Fruit fly (Drosophila melanogaster) S2 (cell line): ENCODE results near the gene senju.

Experiments
- CG8478 ChIP-seq: fragments of >200 bp; optimal IDR thresholded peaks from 2 replicates; lab custom pipeline; 2018
- CTCF ChIP-seq, 2 experiments: fragments of >200 bp; optimal IDR thresholded peaks; 2 replicates each; lab custom pipeline; 2018

Gene senju

DNA sequence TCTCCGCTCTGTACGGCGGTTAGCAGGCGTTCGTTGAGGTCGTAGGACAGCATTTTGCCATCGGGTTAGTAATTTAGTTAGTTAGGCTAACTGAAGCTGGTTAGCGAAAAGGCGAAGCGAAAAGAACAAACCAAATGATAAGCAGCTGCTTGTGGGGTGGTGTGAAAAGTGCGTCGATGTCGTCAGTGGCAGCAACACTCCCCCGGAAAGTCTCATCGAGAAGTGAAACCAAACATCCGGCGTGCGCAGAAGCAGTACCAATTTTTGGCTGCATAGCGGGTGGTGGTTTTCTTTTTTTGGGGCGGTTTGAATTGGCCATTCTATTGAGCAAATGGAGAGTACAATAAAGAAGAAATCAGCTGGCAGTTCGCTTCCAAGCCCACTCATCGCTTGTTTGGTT is 1.8 kb upstream of the senju start, which contains the start of gene CG9121:
CG9121 (minus strand) TSS at position 238 of the 400 bp plus-strand sequence.
- TF ChIP-seq CTCF (optimal IDR thresholded peaks at IDR 0.05; lab: Kevin White, UChicago) (no peak), CG8478 (lab: Kevin White, UChicago) (no peak)

DNA sequence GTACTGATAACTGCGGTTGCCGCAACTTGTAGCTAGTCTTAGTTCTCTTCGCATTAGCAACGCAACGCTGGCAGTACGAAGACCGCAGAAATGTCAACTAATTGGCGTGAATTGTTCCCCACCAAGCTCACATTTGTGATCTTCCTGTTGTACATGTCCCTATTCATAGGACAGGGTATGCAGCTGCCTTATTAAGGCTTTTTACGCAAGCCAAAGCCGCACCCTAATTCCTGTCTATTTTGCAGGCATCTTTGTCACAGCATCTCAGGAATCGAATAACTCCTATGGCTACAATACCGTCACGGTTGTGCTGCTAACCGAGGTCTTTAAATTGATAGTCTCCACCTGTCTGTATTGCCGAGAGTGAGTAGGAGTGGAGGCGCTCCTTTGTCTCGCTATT is 351 bp downstream of the senju start, which contains the start of gene eIF3h:
eIF3h (minus strand) TSS at position 101 of the 400 bp plus-strand sequence.
- TF ChIP-seq CG8478 (lab: Kevin White, UChicago) (no peak), CTCF (optimal IDR thresholded peaks at IDR 0.05; lab: Kevin White, UChicago) (no peak)

DNA sequence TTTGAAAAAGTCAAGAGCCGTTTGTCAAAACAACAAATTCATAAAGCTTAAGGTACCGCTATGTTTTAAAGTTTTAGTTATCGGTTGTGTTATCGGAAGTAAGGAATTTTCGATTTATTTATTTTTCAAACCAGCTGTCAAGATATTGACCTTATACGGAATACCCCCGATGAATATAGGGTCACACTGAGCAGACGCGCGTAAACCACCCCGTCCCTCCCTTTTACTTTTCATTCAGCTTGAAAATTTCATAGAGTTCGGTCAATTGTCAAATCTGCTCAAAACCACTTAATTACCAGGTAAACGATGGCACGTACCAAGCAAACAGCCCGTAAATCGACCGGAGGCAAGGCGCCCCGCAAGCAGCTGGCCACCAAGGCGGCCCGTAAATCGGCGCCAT is 2.3 kb downstream of the senju start, which contains the start of the genes CG14036 and His3.3A:
CG14036 (minus strand) TSS at position 64 of the 400 bp plus-strand sequence.
His3.3A (plus strand) TSS at position 106 of the 400 bp plus-strand sequence.
- no peak for TF ChIP-seq CG8478 (lab: Kevin White, UChicago)
- TF ChIP-seq CTCF (optimal IDR thresholded peaks at IDR 0.05; lab: Kevin White, UChicago), result peak; percentile 5 to 21

DNA sequence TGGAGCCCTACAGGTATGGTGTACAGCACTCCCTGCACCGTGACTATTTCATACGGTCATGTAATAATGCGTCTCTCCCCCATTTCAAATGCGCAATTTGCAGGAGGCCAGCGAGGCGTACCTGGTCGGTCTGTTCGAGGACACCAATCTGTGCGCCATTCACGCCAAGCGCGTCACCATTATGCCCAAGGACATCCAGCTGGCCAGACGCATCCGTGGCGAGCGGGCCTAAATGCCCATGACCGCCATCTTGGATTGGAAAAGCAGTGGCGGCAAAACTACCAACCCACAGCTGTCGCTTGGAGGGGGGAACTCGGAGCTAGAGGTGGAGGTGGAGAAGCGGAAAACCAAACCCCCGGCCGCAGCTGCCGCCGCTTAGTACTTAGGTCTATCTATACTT is 2.9 kb downstream of the senju start:
- TF ChIP-seq CTCF (optimal IDR thresholded peaks at IDR 0.05; lab: Kevin White, UChicago), result no peak

DNA sequence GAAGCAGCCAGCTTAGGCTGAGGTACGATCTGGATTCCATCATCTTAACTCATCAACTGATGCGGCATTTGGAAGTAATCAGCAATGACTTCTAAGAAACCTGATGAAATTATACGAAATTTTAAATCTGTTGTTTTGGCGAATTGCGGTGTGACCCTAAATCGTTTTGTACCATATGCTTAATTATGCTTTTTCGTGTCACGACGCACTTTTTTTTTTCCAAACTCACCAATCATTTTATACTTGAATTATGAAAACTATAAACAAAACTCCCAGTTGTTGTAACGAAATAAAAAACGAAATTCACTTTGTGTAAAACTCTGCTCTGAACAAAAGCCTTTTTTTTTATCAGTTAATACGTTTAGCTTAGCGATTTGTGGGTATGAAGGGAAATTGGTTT is 5.5 kb downstream of the senju start, which contains the start of gene Nepl3:
Nepl3 (minus strand) TSS at position 155 of the 400 bp plus-strand sequence.
- TF ChIP-seq CTCF (optimal IDR thresholded peaks at IDR 0.05; lab: Kevin White, UChicago), result no peak
- no peak for TF ChIP-seq CG8478 (lab: Kevin White, UChicago)

DNA sequence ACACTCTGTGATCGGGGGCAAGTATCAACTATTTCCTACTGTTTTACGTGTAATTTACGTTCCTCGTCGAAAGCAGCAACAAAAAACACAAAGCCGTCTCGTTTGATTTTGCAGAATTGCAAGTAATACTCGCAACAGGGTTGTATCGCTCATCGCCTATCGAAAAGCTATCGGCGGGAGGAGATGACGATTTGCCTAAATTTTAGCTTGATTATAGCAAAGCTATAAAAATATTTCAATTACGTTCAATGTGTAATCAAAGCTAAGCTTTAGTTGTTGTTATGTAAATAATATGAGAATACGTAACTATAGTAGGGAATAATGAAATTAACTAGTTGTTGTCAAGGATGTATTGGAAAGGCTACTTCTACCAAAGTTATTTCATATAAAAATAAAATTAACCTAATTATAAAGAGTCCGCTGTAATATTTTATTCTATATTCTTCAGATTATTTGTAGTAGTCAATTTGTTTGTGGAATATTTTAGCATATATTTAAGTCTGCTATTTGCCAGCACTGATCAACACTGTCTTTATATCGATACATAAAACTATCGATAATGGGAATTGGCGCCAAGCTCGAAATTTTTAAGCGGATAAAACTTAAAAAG is 7.1 kb downstream of the senju start, which contains the start of gene Rpn11:
Rpn11 (minus strand) TSS at position 146 of the 610 bp plus-strand sequence.
- no peak for TF ChIP-seq CTCF (optimal IDR thresholded peaks at IDR 0.05; lab: Kevin White, UChicago)
- no peak for TF ChIP-seq CG8478 (lab: Kevin White, UChicago)

DNA sequence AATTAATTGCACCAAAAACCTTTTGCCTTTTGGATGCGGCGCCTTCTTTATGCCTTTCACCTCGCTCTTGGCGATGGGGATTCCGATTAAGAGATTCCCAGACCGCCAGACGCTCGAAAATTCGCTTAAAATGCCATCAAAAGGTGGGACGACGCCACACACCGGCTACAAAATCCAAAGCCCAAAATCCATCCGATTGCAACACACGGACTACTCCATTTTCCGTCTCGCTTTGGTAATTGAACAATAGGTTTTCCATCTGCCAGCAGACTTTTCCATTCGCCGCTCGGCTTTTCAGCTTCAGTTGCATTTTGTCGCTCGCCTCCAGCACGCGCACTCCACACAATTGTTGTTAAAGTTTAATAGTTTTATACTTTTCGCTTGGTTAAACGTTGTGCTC is 7.9 kb downstream of the senju start, which contains the start of gene qtc:
qtc (plus strand) TSS at position 301 of the 400 bp plus-strand sequence.
- no peak for TF ChIP-seq CG8478 (lab: Kevin White, UChicago)
- no peak for TF ChIP-seq CTCF (optimal IDR thresholded peaks at IDR 0.05; lab: Kevin White, UChicago)

DNA sequence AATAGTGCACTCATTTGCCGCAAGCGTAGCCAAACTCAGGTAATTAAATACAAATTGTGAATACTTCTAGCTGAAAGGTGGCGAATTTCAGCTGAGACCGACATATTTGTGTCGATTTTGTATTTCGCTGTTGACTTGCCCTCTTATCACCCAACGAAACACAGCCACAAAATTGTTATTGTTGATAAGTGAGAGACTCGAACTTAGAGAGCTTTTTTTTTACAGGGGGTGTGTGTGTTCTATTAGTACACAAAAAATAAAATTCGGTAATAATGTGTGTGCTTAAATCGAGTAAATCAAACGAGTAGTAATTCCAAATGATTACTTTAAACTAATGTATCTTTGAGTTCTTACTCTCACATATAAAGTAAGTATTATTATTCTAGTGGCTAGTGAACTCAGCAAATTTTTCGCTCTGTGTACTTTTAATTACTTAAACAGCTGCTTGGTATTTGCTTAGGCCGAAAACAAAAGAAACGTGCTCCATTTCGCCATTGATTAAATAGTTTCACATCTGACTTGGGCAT is 8.4 kb downstream of the senju start:
- TF ChIP-seq CG8478 (lab: Kevin White, UChicago) (no peak), CTCF (optimal IDR thresholded peaks at IDR 0.05; lab: Kevin White, UChicago) (no peak)

DNA sequence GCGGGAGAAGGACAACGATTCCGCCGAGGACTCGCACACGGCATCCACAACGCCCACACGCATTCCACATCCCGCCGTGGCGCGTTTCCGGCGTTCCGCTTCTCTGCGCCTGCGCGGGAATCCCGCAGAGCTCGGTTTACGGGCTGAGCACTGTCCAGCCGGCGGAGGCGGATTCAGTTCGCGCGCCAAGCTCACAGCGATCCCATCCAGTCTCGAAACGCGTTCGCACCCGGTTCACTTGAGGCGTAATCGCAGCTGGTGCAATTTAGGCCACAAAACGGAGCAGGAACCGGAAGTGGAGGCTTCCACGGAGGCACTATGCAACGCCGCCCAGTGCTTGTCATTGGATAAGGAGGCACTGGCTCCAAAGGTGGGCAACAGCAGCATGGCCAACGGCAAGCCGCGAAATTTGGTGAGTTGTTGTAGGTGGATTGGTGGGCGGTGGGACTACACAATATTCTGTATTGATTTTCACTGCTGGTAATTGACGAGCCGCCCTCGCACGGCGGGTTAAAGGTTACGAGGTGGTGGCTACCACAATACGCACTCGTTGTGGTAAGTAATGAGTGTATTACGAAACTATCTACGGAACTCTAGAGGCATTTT is 10.3 kb downstream of the senju start:
- TF ChIP-seq CG8478 (lab: Kevin White, UChicago) (no peak), CTCF (optimal IDR thresholded peaks at IDR 0.05; lab: Kevin White, UChicago) (no peak)

DNA sequence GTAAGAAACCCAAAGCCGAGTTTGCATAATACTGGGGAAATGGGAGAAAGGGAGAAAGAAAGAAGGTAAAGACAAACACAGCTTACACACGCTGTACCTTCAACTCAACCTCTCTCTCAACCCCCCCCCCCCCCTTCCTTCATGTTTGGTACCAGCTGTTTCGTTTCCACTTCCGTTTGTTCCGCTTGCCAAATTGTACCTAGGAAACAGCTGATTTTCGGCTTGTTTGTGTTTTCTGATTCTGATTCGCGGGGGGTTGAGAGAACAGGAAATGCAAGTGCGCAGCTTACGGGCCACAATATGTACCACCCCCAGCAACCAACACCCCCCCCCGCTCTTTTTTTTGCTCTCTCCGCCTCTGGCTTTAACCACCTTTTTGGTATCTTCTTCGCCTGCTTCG is 11.3 kb downstream of the senju start:
- no peak for TF ChIP-seq CTCF (optimal IDR thresholded peaks at IDR 0.05; lab: Kevin White, UChicago)
- no peak for TF ChIP-seq CG8478 (lab: Kevin White, UChicago)

DNA sequence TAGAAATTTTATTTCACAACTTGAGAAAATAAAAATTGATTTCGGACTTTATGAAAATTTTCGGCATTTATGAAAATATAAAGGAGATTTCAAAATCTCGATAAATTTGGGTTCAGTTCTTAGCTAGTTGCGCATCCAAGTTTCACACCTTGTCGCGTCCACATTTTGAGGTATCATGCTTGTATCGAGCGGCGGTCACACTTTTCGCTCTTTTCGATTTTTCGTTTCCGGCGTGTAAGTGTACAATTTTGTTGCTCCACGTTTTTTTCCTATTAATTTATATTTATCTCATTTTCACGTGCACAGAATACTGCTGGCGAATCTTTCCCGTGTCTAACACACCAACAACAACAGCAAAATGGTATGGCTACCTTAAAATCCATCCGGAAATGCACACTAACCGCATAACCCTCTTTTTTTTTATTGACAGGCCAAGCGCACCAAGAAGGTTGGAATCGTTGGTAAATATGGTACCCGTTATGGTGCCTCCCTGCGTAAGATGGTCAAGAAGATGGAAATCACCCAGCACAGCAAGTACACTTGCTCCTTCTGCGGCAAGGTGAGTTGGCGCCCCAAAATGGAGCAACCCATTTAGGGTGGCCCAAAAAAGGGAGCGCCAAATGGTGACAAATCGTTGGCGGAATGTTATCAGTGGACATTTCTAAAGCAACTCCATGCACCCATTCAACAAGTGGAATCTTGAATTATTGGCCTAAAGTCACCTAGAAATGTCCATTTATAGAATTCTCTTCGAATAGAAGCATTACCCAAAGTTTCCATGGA is 18.3 kb downstream of the senju start, which contains the start of gene RpL37A:
RpL37A (plus strand) TSS at position 161 of the 783 bp plus-strand sequence.
- TF ChIP-seq CTCF (optimal IDR thresholded peaks at IDR 0.05; lab: Kevin White, UChicago), result peak; percentile 5 to 54
- TF ChIP-seq CG8478 (lab: Kevin White, UChicago), result no peak

DNA sequence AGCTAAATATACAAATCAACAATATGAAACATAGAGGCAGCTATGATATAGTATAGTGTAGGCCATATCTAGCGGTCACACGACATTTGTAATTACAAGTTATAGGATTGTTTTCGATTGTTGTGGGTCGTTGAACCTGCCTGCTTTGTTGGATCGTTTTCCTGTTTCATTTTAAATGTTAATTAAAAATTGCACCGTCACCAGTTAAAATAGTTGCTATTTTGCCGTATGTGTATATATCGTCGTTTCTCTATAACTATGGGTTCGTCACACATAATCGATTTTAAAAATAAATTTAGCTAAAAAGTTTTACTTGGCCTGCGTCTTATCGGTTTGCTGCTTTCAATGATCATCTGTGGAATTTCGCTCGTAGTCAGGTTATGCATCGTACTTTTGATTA is 19.7 kb downstream of the senju start:
- TF ChIP-seq CTCF (optimal IDR thresholded peaks at IDR 0.05; lab: Kevin White, UChicago), result no peak
- no peak for TF ChIP-seq CG8478 (lab: Kevin White, UChicago)

DNA sequence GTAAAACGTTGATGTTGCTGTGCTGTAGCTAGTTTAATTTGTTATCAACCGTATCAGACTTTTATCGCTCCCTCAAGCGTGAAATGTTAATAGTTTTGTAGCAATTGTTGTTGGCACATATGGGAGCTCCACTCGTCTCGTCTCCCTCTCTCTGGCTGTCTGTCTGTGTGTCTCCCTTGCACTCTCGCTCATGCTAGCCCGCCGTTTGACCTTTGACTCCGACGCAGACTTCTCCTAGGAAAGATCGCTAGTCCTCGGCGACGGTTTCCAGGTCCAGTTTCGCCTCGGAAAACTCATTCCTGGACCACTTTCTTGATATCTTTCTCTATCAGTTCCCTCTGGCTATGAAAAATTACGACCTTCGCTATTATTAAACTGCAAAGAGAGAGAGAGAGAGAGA is 26.6 kb downstream of the senju start:
- TF ChIP-seq CTCF (optimal IDR thresholded peaks at IDR 0.05; lab: Kevin White, UChicago) (no peak), CG8478 (lab: Kevin White, UChicago) (no peak)

DNA sequence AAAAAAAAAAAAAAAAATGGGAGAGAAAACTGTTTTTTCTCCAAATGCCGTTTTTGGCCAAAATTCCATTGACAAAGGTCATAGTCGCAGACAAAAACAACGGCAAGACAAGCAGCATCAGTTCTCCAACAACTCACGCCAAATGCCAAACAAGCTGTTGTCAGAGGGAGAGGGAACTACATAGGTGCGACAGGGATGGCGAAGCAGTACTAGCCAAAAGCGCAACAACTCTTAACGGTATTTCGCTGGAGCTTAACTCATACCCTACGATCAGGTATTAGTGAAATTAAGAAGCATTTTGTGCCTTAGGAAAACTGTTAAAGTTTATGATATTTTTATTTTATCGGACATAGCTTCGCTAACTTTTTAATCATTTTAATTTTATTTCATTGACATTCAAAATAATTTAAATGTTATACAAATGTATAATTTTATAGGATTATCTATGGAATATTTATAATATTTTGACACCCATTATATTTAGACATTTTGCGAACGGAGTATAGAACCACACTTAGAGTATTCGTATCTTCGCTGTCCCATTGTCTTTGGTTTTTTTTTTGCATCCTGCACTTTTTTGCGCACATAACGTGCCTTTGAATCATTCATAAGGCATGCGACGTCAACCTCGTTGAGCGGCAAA is 27.7 kb downstream of the senju start:
- TF ChIP-seq CTCF (optimal IDR thresholded peaks at IDR 0.05; lab: Kevin White, UChicago), result no peak
- TF ChIP-seq CG8478 (lab: Kevin White, UChicago), result no peak
